Worm (Caenorhabditis elegans) whole organism, dauer: ENCODE measurements around the gene aex-2.
"Not testable (repeated sequence)": the region's sequence is repeated elsewhere in the genome, so short reads cannot be mapped to it uniquely, and the experiment has no call there.

Experiments used
- unc-62 ChIP-seq: sonication (generic microtip); optimal IDR thresholded peaks from 2 replicates; lab custom pipeline; 2017; ENCODE audit warnings: missing biosample characterization, missing genetic modification reagents, missing genetic modification characterization

The aex-2 gene

DNA sequence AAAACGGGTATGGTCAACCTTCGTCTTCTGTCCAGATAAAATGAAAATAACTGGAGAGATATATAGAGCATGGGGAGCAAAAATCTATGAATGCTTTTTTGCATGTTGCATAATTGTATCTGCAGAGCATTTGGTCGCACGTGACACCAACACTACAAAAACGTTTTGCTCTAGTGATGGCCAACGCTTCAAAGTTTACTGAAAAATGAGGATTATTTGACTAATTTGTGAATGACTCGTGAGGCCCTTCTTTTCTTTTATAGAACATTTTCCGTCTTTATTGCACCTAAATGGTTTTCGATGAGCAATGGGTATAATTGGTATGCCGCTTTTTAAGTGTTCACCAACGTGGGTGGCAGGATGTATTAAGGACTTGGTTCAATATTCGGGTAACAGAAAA is 562 bp upstream of the aex-2 start:
- no peak for TF ChIP-seq unc-62

DNA sequence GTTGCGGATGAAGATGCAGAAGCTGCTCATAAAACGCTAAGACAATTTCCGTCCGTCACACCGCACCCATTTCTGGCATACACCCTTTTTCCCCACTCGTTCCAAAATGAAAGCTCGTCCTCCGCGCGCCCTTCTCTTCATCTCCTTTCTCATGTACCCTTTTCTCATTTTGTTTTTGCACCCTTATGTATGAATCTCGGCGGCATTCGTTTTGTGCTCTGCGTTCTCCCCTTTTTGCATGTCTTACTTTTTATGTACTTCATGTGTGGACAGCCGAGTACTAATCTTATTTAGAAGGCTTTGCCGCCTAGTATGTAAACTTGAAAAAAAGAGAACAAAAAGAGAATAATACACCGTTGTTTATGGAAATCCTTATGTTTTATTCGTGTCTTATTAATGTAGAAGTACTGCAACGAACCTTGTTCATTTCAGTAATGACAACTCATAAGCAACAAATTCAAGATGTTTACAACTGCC is 4.8 kb downstream of the aex-2 start, which contains the start of gene F34H10.4:
F34H10.4 (plus strand) TSS at position 427 of the 477 bp plus-strand sequence.
- TF ChIP-seq unc-62: no peak

- no peak for TF ChIP-seq unc-62
Observed at ce11 chrX:9642775-9643461, 10.0 kb downstream of the aex-2 start.

DNA sequence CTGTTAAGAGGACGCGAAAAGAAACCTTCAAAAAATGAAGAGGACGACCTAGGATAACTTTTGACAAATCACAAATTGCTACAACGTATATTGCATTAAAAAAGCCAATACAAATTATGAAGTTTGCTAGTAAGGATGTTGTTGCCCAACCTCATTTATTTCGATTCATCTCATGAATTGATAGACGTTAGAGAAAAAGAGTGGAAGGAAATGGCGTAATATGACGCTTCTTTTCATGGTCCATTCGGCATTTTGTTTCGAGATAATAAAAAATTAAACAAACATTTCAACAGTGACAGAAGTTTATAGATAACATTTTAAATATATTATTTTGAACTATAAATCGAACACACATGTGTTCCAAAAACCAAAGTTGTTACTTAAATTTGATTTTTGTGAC is 12.0 kb downstream of the aex-2 start:
- no peak for TF ChIP-seq unc-62

ce11 chrX:9638825-9639474 is 14.0 kb downstream of the aex-2 start:
- TF ChIP-seq unc-62: no peak

ce11 chrX:9637700-9638099 is 15.2 kb downstream of the aex-2 start:
- TF ChIP-seq unc-62: no peak

ce11 chrX:9637137-9637536 is 15.8 kb downstream of the aex-2 start:
- TF ChIP-seq unc-62: no peak

DNA sequence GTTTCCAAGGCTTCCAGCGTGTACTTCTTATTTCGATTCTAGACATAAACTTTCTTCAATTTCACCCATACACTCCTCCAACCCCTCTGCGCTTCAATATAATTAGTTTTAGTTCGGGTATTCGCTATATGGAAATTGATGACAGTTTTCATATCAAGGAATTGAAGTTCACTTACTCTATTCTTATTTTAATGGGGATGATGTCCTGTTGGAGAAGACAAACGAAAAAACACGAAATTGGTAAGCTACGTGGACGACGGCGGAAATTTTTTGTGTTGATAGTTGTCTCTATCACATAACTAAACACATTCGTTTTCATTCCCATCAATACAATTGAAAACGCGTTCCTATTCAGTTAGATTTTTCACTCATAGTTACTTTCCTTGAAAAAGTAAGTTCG is 17.5 kb downstream of the aex-2 start, which contains the start of gene F34H10.5:
F34H10.5 (plus strand) TSS at position 301 of the 400 bp plus-strand sequence.
- TF ChIP-seq unc-62: no peak

- no peak for TF ChIP-seq unc-62
Observed at ce11 chrX:9634925-9635324, 18.0 kb downstream of the aex-2 start, which contains the start of gene F34H10.3. Gene F34H10.3 (minus strand): TSS chrX:9635025.

DNA sequence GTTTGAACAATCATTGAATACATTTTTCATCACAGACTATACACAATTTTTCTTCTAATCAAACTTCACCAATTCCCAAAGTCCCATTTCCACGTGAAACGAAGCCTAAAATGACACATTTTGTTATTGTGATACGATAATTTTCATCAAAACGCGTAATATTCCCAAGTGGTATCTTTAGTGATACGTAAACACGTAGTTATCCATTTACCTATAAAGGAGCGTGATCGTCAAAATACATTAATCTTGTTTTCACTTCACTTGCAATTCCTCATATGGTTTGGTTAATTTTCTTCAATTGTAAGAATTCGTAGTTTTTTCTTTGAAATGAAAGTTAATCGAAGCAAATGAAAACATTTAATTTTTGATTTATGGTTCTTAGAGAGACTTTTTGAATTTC is 23.4 kb downstream of the aex-2 start:
- TF ChIP-seq unc-62: no peak

DNA sequence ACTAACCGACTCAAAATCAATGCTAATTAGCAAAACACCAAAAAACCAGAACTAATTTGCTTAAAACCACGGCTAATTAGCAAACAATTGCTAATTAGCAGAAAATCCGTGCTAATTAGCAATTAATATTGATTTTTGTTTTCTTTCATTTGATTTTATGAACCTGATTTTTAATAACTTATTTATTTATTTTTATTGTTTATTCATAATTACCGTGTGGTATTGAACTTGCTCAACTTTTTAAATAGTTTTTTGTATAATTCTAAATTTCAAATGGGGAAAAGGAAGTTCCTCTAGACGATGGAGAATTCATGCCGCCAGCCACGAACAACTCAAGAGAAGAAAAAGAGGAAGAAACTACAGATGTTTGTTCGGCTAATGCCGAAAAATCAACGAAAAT is 27.1 kb downstream of the aex-2 start, which contains the start of gene F34H10.1:
F34H10.1 (plus strand) TSS at position 301 of the 400 bp plus-strand sequence.
- not testable (repeated sequence) for TF ChIP-seq unc-62

DNA sequence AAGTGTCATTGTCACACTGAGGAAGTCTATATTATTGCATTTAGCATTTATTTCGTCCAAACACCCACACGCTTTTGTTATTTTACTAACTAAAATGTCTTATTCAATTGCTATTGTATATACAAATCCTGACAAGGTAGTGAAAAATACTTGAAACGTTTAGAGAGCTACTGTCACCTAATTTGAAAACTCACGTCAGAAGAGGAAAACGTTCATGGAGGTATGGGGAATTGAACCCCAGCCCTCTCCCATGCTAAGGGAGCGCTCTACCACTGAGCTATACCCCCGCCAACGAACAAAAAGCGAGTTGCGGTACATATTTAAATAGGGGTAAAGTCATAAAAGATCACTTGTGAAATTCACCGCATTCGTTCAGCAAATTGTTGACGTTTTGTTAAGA is 30.3 kb downstream of the aex-2 start:
- TF ChIP-seq unc-62: no peak

ce11 chrX:9620136-9620535 is 32.8 kb downstream of the aex-2 start, which contains the start of gene C11E4.8:
Gene C11E4.8 (plus strand): TSS chrX:9620436.
- TF ChIP-seq unc-62: no peak

ce11 chrX:9616919-9617318 is 36.0 kb downstream of the aex-2 start, which contains the start of gene C11E4.7:
Gene C11E4.7 (plus strand): TSS chrX:9617219.
- no peak for TF ChIP-seq unc-62

- no peak for TF ChIP-seq unc-62
Observed at ce11 chrX:9610040-9610613, 42.8 kb downstream of the aex-2 start, which contains the start of gene C11E4.6. Gene C11E4.6 (plus strand): TSS chrX:9610563.

DNA sequence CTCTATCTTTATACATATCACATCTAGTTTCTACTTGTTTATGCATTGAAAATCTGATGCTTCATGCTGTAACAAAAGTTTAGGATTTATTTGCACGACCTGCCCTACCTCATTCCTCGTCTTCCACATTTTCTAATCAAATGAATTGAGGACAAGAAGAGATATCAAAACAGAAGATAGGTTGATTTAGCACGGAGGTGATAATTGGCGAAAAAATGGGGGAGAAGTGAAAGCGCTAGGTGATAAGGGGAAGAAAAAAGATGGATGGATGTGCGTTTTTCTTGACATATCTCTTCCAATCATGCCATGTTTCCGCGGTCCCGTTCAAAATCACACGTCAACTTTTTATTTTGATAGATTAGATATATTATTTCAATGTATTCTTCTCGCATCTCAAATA is 44.8 kb downstream of the aex-2 start:
- no peak for TF ChIP-seq unc-62

DNA sequence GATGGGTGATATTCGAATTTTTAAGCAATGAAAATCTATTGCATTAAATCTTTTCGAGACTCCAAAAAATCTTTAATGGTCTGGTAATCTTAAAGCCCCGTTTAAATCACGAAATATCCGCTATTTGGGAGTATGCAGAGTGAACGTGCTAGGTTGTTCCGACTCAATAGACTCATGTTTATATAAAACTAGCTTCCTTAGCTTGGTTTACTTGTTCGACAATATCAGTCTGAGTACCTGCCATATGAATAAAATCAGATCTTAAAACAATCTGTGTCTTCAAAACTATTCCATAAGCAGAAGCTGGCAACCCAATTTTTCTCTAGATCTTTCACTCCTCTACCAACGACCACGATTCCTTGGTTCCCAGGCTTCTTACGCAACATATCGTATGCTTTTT is 49.7 kb downstream of the aex-2 start:
- TF ChIP-seq unc-62: no peak
